Fruit fly (Drosophila melanogaster) whole organism, embryonic: ENCODE measurements around the gene CG31204.
A peak's percentile ranks its signal among the peaks of the same experiment; 100 is the strongest.

Source experiments
- Asciz ChIP-seq: fragments of 200-800 bp; sonication (Bioruptor generic); optimal IDR thresholded peaks from 2 replicates; lab custom pipeline; 2017; ENCODE audit warnings: missing biosample characterization, mild to moderate bottlenecking, missing genetic modification characterization, missing genetic modification reagents
- CG14965 ChIP-seq: fragments of 200-800 bp; sonication (Bioruptor generic); optimal IDR thresholded peaks from 2 replicates; lab custom pipeline; 2016; ENCODE audit warnings: missing biosample characterization, missing genetic modification characterization, borderline replicate concordance
- CG8944 ChIP-seq: fragments of 200-800 bp; sonication (Bioruptor generic); optimal IDR thresholded peaks from 3 replicates; lab custom pipeline; 2016; ENCODE audit warnings: missing biosample characterization, missing genetic modification characterization
- Drgx ChIP-seq: fragments of 200-800 bp; sonication (Bioruptor generic); IDR thresholded peaks from 2 replicates; pipeline ENCODE4 v1.3.6; 2022; ENCODE audit warnings: missing biosample characterization, missing genetic modification characterization
- HLH4C ChIP-seq: fragments of 200-800 bp; sonication (Bioruptor generic); IDR thresholded peaks from 3 replicates; pipeline ENCODE4 v1.3.6; 2022; ENCODE audit warnings: missing biosample characterization, missing genetic modification characterization; ENCODE audit not compliant: partially characterized antibody
- HmgD ChIP-seq: fragments of 200-800 bp; sonication (Bioruptor generic); optimal IDR thresholded peaks from 3 replicates; lab custom pipeline; 2016; ENCODE audit warnings: missing biosample characterization, missing genetic modification characterization
- bsh ChIP-seq, 2 experiments: fragments of 200-800 bp; sonication (Bioruptor generic); optimal IDR thresholded peaks; 2 replicates each; lab custom pipeline; 2017 to 2018; ENCODE audit warnings: mild to moderate bottlenecking in 2 of 2, missing biosample characterization in 2 of 2, missing genetic modification characterization in 2 of 2, moderate library complexity in 1 of 2
- fd102C ChIP-seq: fragments of 200-800 bp; sonication (Bioruptor generic); optimal IDR thresholded peaks from 2 replicates; lab custom pipeline; 2018; ENCODE audit warnings: missing biosample characterization, mild to moderate bottlenecking, missing genetic modification characterization, moderate library complexity
- gcm ChIP-seq: fragments of 200-800 bp; sonication (Bioruptor generic); optimal IDR thresholded peaks from 2 replicates; lab custom pipeline; 2019; ENCODE audit warnings: missing biosample characterization, mild to moderate bottlenecking, missing genetic modification characterization, moderate library complexity
- ind ChIP-seq: fragments of 200-800 bp; sonication (Bioruptor generic); optimal IDR thresholded peaks from 3 replicates; lab custom pipeline; 2016; ENCODE audit warnings: missing biosample characterization, missing genetic modification characterization
- lilli ChIP-seq: fragments of 200-800 bp; sonication (Bioruptor generic); optimal IDR thresholded peaks from 3 replicates; lab custom pipeline; 2016; ENCODE audit warnings: missing biosample characterization, missing genetic modification characterization
- p53 ChIP-seq: fragments of 200-800 bp; sonication (Bioruptor generic); optimal IDR thresholded peaks from 2 replicates; lab custom pipeline; 2016; ENCODE audit warnings: missing biosample characterization, missing genetic modification characterization
- wor ChIP-seq: fragments of 200-800 bp; sonication (Bioruptor generic); IDR thresholded peaks from 2 replicates; pipeline ENCODE4 v1.3.6; 2022; ENCODE audit warnings: missing biosample characterization, missing genetic modification characterization

The CG31204 gene

dm6 chr3R:31346657-31347056 lies 46.7 kb downstream of the CG31204 start:
- TF ChIP-seq Asciz (GFP tag; lab: Kevin White, UChicago) (no peak), HLH4C (GFP tag; lab: Robert Waterston, UW) (0 out of 3 replicates have a peak, but pooled peaks have one; percentile 35)

DNA sequence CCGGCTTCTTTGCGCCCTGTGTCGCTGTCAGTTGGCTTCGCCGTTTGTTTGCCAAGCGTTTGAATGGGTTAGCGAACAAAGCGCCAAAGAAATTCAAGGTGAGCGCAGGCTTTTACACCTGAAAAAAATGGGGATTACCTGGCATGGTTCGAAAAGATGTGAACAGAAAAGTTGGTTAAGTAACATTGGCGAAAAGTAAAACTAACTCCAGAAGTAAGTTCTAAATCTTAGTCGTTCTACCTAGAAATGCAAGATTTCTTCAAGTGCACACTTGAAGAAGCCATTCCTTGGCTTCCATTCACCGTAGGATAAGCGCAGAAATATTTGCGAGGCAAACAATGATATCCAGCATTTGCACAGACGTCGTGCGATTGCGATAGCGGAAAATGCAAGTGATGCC lies 47.7 kb downstream of the CG31204 start:
- peak in 1 of 2 experiments; percentile 23 for TF ChIP-seq bsh (GFP tag; optimal IDR thresholded peaks at IDR 0.05; lab: Kevin White, UChicago)
- TF ChIP-seq gcm (GFP tag; lab: Kevin White, UChicago), result no peak
- TF ChIP-seq CG8944 (GFP tag; lab: Kevin White, UChicago), result no peak
- no peak for TF ChIP-seq Drgx (GFP tag; lab: Robert Waterston, UW)
- no peak for TF ChIP-seq p53 (GFP tag; lab: Kevin White, UChicago)
- no peak for TF ChIP-seq fd102C (GFP tag; lab: Kevin White, UChicago)
- TF ChIP-seq CG14965 (GFP tag; lab: Kevin White, UChicago), result no peak
- peak; percentile 9; the same call in 1 of the 3 replicates for TF ChIP-seq HLH4C (GFP tag; lab: Robert Waterston, UW)
- no peak for TF ChIP-seq lilli (GFP tag; lab: Kevin White, UChicago)
- TF ChIP-seq, all 482 proteins: peak for 2

DNA sequence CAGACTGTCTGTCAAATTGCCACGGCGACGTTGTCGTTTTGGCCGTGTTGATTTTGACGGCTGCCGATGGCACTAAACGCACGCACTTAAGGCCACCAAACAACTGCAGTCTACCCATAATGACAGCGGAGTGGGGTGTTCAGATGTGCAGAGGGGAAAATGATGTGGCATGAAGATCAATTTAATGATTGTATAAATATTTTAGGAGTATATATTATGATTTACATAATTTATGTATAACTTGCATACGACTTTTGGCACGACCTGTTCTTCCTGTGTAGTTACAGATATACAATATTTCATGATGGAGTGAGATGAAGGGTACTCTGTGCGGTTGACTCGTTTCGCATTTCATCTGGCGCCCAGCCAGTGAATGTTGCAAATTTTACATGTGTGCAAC lies 50.8 kb downstream of the CG31204 start:
- TF ChIP-seq wor (no peak), ind (GFP tag; lab: Kevin White, UChicago) (no peak), HmgD (no peak)
- TF ChIP-seq, all 482 proteins: peak for 0
